Fruit fly (Drosophila melanogaster) whole organism: Measurements from ENCODE around the gene vnd.

Experiments used
- CG8478 ChIP-seq: fragments of >200 bp; optimal IDR thresholded peaks from 2 replicates; lab custom pipeline; 2018; ENCODE audit warnings: inconsistent platforms
- Dll ChIP-seq: fragments of >200 bp; optimal IDR thresholded peaks from 2 replicates; lab custom pipeline; 2017
- pan ChIP-seq: fragments of >200 bp; optimal IDR thresholded peaks from 2 replicates; lab custom pipeline; 2017
- usp ChIP-seq: fragments of >200 bp; optimal IDR thresholded peaks from 2 replicates; lab custom pipeline; 2017; ENCODE audit warnings: missing biosample characterization, missing genetic modification characterization, mixed read lengths

- TF ChIP-seq usp (no peak), Dll (lab: Kevin White, UChicago) (no peak), pan (lab: Kevin White, UChicago) (no peak), CG8478 (lab: Kevin White, UChicago) (no peak)
Measured at dm6 chrX:647056-647627, 65.2 kb downstream of the vnd start, which contains the start of gene Roc1a.
